Worm (Caenorhabditis elegans): ENCODE data around the gene T05C7.7.

DNA sequence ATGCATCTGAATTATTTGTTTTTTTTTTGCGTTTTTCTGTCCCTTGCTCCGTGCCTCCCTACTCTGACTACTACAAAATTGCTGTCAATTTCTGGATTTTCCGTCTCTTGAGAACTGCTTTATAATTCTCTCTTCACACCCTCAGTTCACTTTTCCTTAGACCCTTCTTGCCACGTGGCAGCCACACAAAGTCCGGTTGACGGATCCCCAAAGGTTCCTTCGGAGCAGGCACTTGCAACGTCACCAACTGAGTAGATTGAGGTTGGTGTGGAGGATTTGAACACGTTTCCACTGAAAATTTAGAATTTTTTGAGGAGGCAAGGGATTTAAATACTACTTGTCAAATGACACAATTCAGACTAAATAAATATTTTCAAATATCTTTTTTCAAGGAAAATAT is 25.2 kb downstream of the T05C7.7 start:
- no peak for TF ChIP-seq W03F9.2 (tag; optimal IDR thresholded peaks at IDR 0.05)
- TF ChIP-seq him-1 (tag; optimal IDR thresholded peaks at IDR 0.05): no peak

Measured in whole organism, L4/young adult.